Worm (Caenorhabditis elegans) whole organism, L2 larva: ENCODE data around the gene pqn-65.

ENCODE experiments used
- alr-1 ChIP-seq: fragments of 150-350 bp; optimal IDR thresholded peaks from 2 replicates; lab custom pipeline; 2014; ENCODE audit warnings: missing biosample characterization, missing genetic modification characterization
- elt-1 ChIP-seq: fragments of 150-350 bp; optimal IDR thresholded peaks from 2 replicates; lab custom pipeline; 2014; ENCODE audit warnings: missing biosample characterization, missing genetic modification characterization
- lin-11 ChIP-seq: fragments of 150-350 bp; sonication (generic microtip); optimal IDR thresholded peaks from 2 replicates; lab custom pipeline; 2014; ENCODE audit warnings: missing biosample characterization, missing genetic modification characterization, inconsistent platforms, mixed read lengths
- unc-62 ChIP-seq: fragments of 150-350 bp; optimal IDR thresholded peaks from 2 replicates; lab custom pipeline; 2014; ENCODE audit warnings: missing biosample characterization, missing genetic modification reagents, missing genetic modification characterization
- zag-1 ChIP-seq: fragments of 150-350 bp; optimal IDR thresholded peaks from 2 replicates; lab custom pipeline; 2014; ENCODE audit warnings: missing biosample characterization, missing genetic modification characterization

- TF ChIP-seq zag-1 (tag; lab: Kevin White, UChicago) (no peak), alr-1 (tag; lab: Kevin White, UChicago) (no peak), lin-11 (tag; lab: Kevin White, UChicago) (no peak), unc-62 (GFP tag; lab: Kevin White, UChicago) (no peak), elt-1 (no peak)
These were observed 9.8 kb downstream of the pqn-65 start for ce11 chrX:4609635-4610034.
